Fruit fly (Drosophila melanogaster) whole organism, embryonic: ENCODE measurements around the gene ckd.

ENCODE experiments used
- Bgb ChIP-seq: fragments of 200-800 bp; sonication (Bioruptor generic); IDR thresholded peaks from 2 replicates; pipeline ENCODE4 v1.3.6; 2022; ENCODE audit warnings: missing biosample characterization, missing genetic modification characterization; ENCODE audit not compliant: partially characterized antibody
- CG1024 ChIP-seq: fragments of 200-800 bp; sonication (Bioruptor generic); IDR thresholded peaks from 2 replicates; pipeline ENCODE4 v1.3.6; 2022; ENCODE audit warnings: missing biosample characterization, missing genetic modification characterization
- CG12236 ChIP-seq: fragments of 200-800 bp; sonication (Bioruptor generic); optimal IDR thresholded peaks from 2 replicates; lab custom pipeline; 2016; ENCODE audit warnings: missing biosample characterization, missing genetic modification characterization
- CG12391 ChIP-seq: fragments of 200-800 bp; sonication (Bioruptor generic); optimal IDR thresholded peaks from 3 replicates; lab custom pipeline; 2018; ENCODE audit warnings: missing biosample characterization, mild to moderate bottlenecking, missing genetic modification characterization, moderate library complexity
- CG1529 ChIP-seq: fragments of 200-800 bp; sonication (Bioruptor generic); optimal IDR thresholded peaks from 3 replicates; lab custom pipeline; 2018; ENCODE audit warnings: missing biosample characterization, missing genetic modification characterization
- CG15514 ChIP-seq: fragments of 200-800 bp; sonication (Bioruptor generic); optimal IDR thresholded peaks from 3 replicates; lab custom pipeline; 2017; ENCODE audit warnings: missing biosample characterization, missing genetic modification characterization, mild to moderate bottlenecking, moderate library complexity, missing genetic modification reagents
- CG1792 ChIP-seq: fragments of 200-800 bp; sonication (Bioruptor generic); optimal IDR thresholded peaks from 2 replicates; lab custom pipeline; 2016; ENCODE audit warnings: missing biosample characterization, missing genetic modification characterization
- CG2120 ChIP-seq: fragments of 200-800 bp; sonication (Bioruptor generic); optimal IDR thresholded peaks from 3 replicates; lab custom pipeline; 2016; ENCODE audit warnings: missing biosample characterization, missing genetic modification characterization
- CG2678 ChIP-seq: fragments of 200-800 bp; sonication (Bioruptor generic); optimal IDR thresholded peaks from 3 replicates; lab custom pipeline; 2019; ENCODE audit warnings: missing biosample characterization, mild to moderate bottlenecking, missing genetic modification characterization, moderate library complexity
- CG2712 ChIP-seq: fragments of 200-800 bp; optimal IDR thresholded peaks from 3 replicates; lab custom pipeline; 2019; ENCODE audit warnings: missing biosample characterization, mild to moderate bottlenecking, missing genetic modification characterization, moderate library complexity
- CG30403 ChIP-seq: fragments of 200-800 bp; sonication (Bioruptor generic); optimal IDR thresholded peaks from 3 replicates; lab custom pipeline; 2016; ENCODE audit warnings: missing biosample characterization, missing genetic modification characterization
- CG31365 ChIP-seq: fragments of 200-800 bp; sonication (Bioruptor generic); optimal IDR thresholded peaks from 2 replicates; lab custom pipeline; 2018; ENCODE audit warnings: missing biosample characterization, mild to moderate bottlenecking, missing genetic modification characterization
- CG4282 ChIP-seq: fragments of 200-800 bp; sonication (Bioruptor generic); optimal IDR thresholded peaks from 2 replicates; lab custom pipeline; 2016; ENCODE audit warnings: missing biosample characterization, missing genetic modification characterization
- CG7839 ChIP-seq: fragments of 200-800 bp; sonication (Bioruptor generic); optimal IDR thresholded peaks from 3 replicates; lab custom pipeline; 2018; ENCODE audit warnings: missing biosample characterization, mild to moderate bottlenecking, missing genetic modification characterization, moderate library complexity
- CG8290 ChIP-seq, 3 experiments: fragments of 200-800 bp; sonication (Bioruptor generic); optimal IDR thresholded peaks; 2 replicates each; lab custom pipeline; 2016 to 2019; ENCODE audit warnings: missing biosample characterization in 3 of 3, missing genetic modification characterization in 3 of 3, mild to moderate bottlenecking in 2 of 3, moderate library complexity in 1 of 3
- CTCF ChIP-seq: fragments of 200-800 bp; sonication (Bioruptor generic); optimal IDR thresholded peaks from 2 replicates; lab custom pipeline; 2017; ENCODE audit warnings: missing biosample characterization, mild to moderate bottlenecking, missing genetic modification characterization, moderate library complexity
- CoRest ChIP-seq: fragments of 200-800 bp; sonication (Bioruptor generic); optimal IDR thresholded peaks from 3 replicates; lab custom pipeline; 2018; ENCODE audit warnings: missing biosample characterization, mild to moderate bottlenecking, missing genetic modification characterization, moderate library complexity
- Doc2 ChIP-seq: fragments of 200-800 bp; sonication (Bioruptor generic); IDR thresholded peaks from 2 replicates; pipeline ENCODE4 v1.3.6; 2022; ENCODE audit warnings: missing biosample characterization, missing genetic modification characterization
- Dref ChIP-seq: fragments of 200-800 bp; sonication (Bioruptor generic); IDR thresholded peaks from 2 replicates; pipeline ENCODE4 v1.3.6; 2022; ENCODE audit warnings: missing biosample characterization, missing genetic modification characterization
- E2f2 ChIP-seq: fragments of 200-800 bp; sonication (Bioruptor generic); IDR thresholded peaks from 2 replicates; pipeline ENCODE4 v1.3.6; 2022; ENCODE audit warnings: missing biosample characterization, missing genetic modification characterization
- Gsc ChIP-seq: fragments of 200-800 bp; sonication (Bioruptor generic); IDR thresholded peaks from 2 replicates; pipeline ENCODE4 v1.3.6; 2022; ENCODE audit warnings: missing biosample characterization, missing genetic modification characterization
- HLH54F ChIP-seq: fragments of 200-800 bp; sonication (Bioruptor generic); optimal IDR thresholded peaks from 3 replicates; lab custom pipeline; 2016; ENCODE audit warnings: missing biosample characterization, missing genetic modification characterization
- HmgZ ChIP-seq: fragments of 200-800 bp; sonication (Bioruptor generic); optimal IDR thresholded peaks from 2 replicates; lab custom pipeline; 2018; ENCODE audit warnings: missing biosample characterization, mild to moderate bottlenecking, missing genetic modification characterization
- Kr ChIP-seq: fragments of 200-800 bp; sonication (Bioruptor generic); optimal IDR thresholded peaks from 2 replicates; lab custom pipeline; 2017; ENCODE audit warnings: missing biosample characterization, mild to moderate bottlenecking, missing genetic modification characterization
- Myb ChIP-seq: fragments of 200-800 bp; sonication (Bioruptor generic); optimal IDR thresholded peaks from 2 replicates; lab custom pipeline; 2016; ENCODE audit warnings: missing biosample characterization, missing genetic modification characterization
- Sin3A ChIP-seq: fragments of >200 bp; optimal IDR thresholded peaks from 2 replicates; lab custom pipeline; 2018
- Usf ChIP-seq: fragments of 200-800 bp; sonication (Bioruptor generic); optimal IDR thresholded peaks from 2 replicates; lab custom pipeline; 2017; ENCODE audit warnings: missing genotype, missing biosample characterization, missing genetic modification characterization
- Xbp1 ChIP-seq: fragments of 200-800 bp; sonication (Bioruptor generic); optimal IDR thresholded peaks from 3 replicates; lab custom pipeline; 2016; ENCODE audit warnings: missing biosample characterization, mild to moderate bottlenecking, missing genetic modification characterization
- al ChIP-seq: fragments of 200-800 bp; sonication (Bioruptor generic); IDR thresholded peaks from 2 replicates; pipeline ENCODE4 v1.3.6; 2022; ENCODE audit warnings: missing biosample characterization, missing genetic modification characterization
- bsh ChIP-seq, 2 experiments: fragments of 200-800 bp; sonication (Bioruptor generic); optimal IDR thresholded peaks; 2 replicates each; lab custom pipeline; 2017 to 2018; ENCODE audit warnings: mild to moderate bottlenecking in 2 of 2, missing biosample characterization in 2 of 2, missing genetic modification characterization in 2 of 2, moderate library complexity in 1 of 2
- corto ChIP-seq: fragments of 200-800 bp; sonication (Bioruptor generic); optimal IDR thresholded peaks from 2 replicates; lab custom pipeline; 2016; ENCODE audit warnings: missing biosample characterization, mild to moderate bottlenecking, missing genetic modification characterization, moderate library complexity
- dmrt99B ChIP-seq: fragments of 200-800 bp; sonication (Bioruptor generic); optimal IDR thresholded peaks from 2 replicates; lab custom pipeline; 2018; ENCODE audit warnings: missing biosample characterization, mild to moderate bottlenecking, missing genetic modification characterization, moderate library complexity
- exex ChIP-seq: fragments of 200-800 bp; sonication (Bioruptor generic); optimal IDR thresholded peaks from 4 replicates; lab custom pipeline; 2018; ENCODE audit warnings: missing biosample characterization, mild to moderate bottlenecking, missing genetic modification characterization, moderate library complexity
- gem ChIP-seq: fragments of 200-800 bp; sonication (Bioruptor generic); optimal IDR thresholded peaks from 2 replicates; lab custom pipeline; 2019; ENCODE audit warnings: missing biosample characterization, mild to moderate bottlenecking, missing genetic modification characterization, moderate library complexity
- knrl ChIP-seq: fragments of 200-800 bp; sonication (Bioruptor generic); IDR thresholded peaks from 3 replicates; pipeline ENCODE4 v1.3.6; 2022; ENCODE audit warnings: missing biosample characterization, missing genetic modification characterization; ENCODE audit not compliant: partially characterized antibody
- nmo ChIP-seq: fragments of 200-800 bp; sonication (Bioruptor generic); optimal IDR thresholded peaks from 2 replicates; lab custom pipeline; 2018; ENCODE audit warnings: missing biosample characterization, mild to moderate bottlenecking, missing genetic modification characterization, moderate library complexity
- pan ChIP-seq, 4 experiments: fragments of >200 bp in 3 of 4; fragments of 200-800 bp in 1 of 4; sonication (Bioruptor generic) in 1 of 4; optimal IDR thresholded peaks in 3 of 4; IDR thresholded peaks in 1 of 4; 2 replicates each; pipeline versions ENCODE4 v1.3.6 to Lab custom; 2017 to 2022; ENCODE audit warnings: missing biosample characterization in 2 of 4, missing genetic modification characterization in 2 of 4, mixed read lengths in 1 of 4
- sens ChIP-seq: fragments of 200-800 bp; sonication (Bioruptor generic); peaks from one replicate; lab custom pipeline; 2016; ENCODE audit warnings: missing biosample characterization, missing genetic modification characterization
- slbo ChIP-seq: fragments of 200-800 bp; sonication (Bioruptor generic); IDR thresholded peaks from 2 replicates; pipeline ENCODE4 v1.3.6; 2022; ENCODE audit warnings: missing biosample characterization, missing genetic modification characterization
- so ChIP-seq: fragments of 200-800 bp; sonication (Bioruptor generic); IDR thresholded peaks from 3 replicates; pipeline ENCODE4 v1.3.6; 2022; ENCODE audit warnings: missing biosample characterization, missing genetic modification characterization
- sob ChIP-seq: fragments of 200-800 bp; sonication (Bioruptor generic); IDR thresholded peaks from 2 replicates; pipeline ENCODE4 v1.3.6; 2022; ENCODE audit warnings: missing biosample characterization, missing genetic modification characterization
- tio ChIP-seq: fragments of 200-800 bp; sonication (Bioruptor generic); optimal IDR thresholded peaks from 2 replicates; lab custom pipeline; 2017; ENCODE audit warnings: missing biosample characterization, missing genetic modification characterization, inconsistent platforms
- yki ChIP-seq: fragments of >200 bp; optimal IDR thresholded peaks from 3 replicates; lab custom pipeline; 2018

Gene ckd

DNA sequence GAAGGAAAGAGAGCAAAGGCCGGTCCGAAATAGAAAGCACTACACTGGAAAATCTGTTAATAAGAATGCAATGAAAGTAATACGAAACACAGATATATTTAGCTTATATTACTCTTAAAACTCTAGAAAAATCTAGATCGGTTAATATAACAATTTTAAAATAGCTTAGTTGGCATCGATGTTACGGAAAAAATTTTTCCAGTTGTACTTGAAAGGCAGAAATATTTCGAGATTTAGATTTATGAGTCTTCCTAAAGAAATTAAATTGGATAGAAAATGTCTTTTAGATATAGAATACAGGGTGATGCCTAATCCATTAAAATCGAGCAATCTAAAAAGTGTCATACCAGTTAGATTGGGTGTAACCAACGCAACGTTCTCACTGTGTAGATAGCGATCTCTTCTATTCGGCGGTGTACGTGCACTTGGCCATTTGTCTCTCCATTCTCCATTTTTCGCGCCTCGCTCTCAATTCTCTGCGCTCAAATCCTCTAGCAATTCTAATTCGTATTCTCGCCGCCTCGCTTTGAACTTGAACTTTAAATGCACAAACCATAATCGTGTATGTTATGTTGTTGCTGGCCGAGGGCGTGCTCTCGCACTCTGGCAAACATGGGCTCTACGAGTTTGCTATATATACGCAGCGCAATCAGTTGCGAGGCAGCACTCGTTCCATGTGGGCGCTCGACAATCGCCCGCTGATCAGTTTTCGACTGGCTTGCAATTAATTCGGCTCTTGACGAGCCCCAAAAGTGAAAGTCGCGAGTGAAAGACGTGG is 7.5 kb upstream of the ckd start (continued):
- TF ChIP-seq Kr (GFP tag; lab: Kevin White, UChicago) (peak; percentile 15), al (GFP tag; lab: Robert Waterston, UW) (peak; percentile 87), CG8290 (GFP tag; optimal IDR thresholded peaks at IDR 0.05; lab: Kevin White, UChicago) (peak; percentile 90), CG8290 (tag; optimal IDR thresholded peaks at IDR 0.05; lab: Kevin White, UChicago) (peak; percentile 68 to 78), CG1792 (peak; percentile 91), Sin3A (lab: Kevin White, UChicago) (no peak), so (GFP tag; lab: Robert Waterston, UW) (peak; percentile 67; the same call in 1 of the 3 replicates), CG2120 (peak; percentile 98), CG12236 (peak; percentile 94), CG1529 (peak; percentile 97), exex (peak; percentile 58), CG1024 (peak; percentile 67; the same call in 1 of the 2 replicates)

DNA sequence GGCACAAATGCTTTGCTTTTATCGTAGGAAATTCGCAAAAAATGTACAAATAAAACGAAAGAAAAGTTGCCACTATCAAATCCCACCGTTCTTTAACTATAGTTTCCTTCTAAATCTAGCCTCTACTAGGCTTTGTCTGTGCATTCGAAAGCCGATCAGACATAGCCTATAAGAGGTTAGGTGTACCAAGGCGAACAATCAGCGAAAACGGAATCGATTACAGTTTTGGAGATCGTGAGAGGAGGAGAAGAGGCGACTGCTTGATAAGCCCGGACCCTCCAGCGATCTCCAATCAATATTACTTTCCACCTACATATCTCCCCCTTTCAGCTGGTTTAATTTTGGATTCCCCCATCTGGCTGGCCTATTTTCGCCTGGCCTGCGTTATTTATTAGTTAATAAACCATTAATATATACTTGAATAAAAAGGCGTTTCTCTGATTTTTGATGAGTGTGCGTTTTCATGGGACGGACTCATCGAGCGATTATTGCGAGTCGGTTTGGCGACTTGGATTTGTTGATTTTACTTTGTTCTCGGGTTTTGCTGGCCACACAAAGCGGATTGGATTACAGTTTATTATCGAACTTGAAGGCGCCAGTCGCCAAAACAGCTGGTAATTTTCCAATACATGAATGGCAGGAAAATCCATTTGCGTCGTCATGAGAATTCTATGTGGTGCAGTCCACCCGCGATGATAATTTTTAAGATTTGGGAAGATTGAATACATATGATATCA is 6.6 kb upstream of the ckd start:
- TF ChIP-seq E2f2 (GFP tag; lab: Robert Waterston, UW) (no peak), corto (peak; percentile 37), exex (peak; percentile 7)
- TF ChIP-seq, all 482 proteins: peak for 2

DNA sequence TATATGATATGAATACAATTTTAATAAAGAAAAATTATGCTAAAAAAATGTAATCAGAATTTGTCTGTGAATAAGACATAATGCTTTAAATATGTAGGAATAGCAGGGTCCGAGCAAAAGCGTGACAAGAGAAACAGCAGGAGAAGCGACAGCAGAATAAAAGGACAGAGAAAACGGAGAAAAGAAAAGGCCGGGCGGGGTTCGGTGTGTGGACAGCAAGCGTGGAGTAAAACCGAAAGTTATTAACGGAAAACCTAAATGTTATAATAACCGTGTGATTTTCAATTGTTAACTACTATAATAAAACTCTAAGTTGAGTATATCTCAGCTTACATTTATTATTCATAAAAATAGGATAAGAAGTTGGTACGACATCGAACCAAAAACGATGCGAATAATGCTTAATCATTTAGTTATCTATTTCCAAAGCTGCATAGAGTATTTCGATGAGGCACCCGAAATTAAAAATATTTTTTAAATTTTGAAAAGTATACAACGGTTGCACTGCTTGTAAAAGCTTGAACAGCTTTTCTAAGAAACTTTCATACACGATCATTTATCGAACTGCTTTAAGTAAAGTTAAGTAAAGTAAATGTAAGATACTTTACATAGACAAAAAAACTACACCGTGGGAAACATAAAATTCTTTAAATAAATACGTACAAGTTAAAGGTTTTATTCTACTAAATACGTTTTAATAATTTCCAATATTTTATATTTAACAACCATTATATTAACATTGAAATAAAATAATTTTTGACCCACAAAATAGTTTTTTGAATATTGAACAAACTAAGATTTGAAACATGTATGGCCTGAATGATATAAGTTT is 5.8 kb upstream of the ckd start:
- TF ChIP-seq CG15514 = peak; percentile 23
- peak; percentile 94 for TF ChIP-seq Myb (GFP tag; lab: Kevin White, UChicago)
- TF ChIP-seq HmgZ (tag; lab: Kevin White, UChicago) = peak; percentile 50
- peak; percentile 64 for TF ChIP-seq corto
- TF ChIP-seq CG7839 (tag; lab: Kevin White, UChicago) = peak; percentile 17
- peak; percentile 41; the same call in 1 of the 2 replicates for TF ChIP-seq E2f2 (GFP tag; lab: Robert Waterston, UW)
- peak; percentile 3 for TF ChIP-seq nmo (GFP tag; lab: Kevin White, UChicago)
- peak; percentile 30; the same call in 1 of the 3 replicates for TF ChIP-seq knrl (GFP tag; lab: Robert Waterston, UW)
- no peak for TF ChIP-seq Xbp1 (GFP tag; lab: Kevin White, UChicago)
- TF ChIP-seq CoRest (tag; lab: Kevin White, UChicago) = peak; percentile 7
- TF ChIP-seq pan (optimal IDR thresholded peaks at IDR 0.05; lab: Kevin White, UChicago) = no peak
- peak in 1 of 2 experiments; percentile 21 for TF ChIP-seq pan (GFP tag; optimal IDR thresholded peaks at IDR 0.05 in 1 of 2, IDR thresholded peaks at IDR 0.05 in 1 of 2)
- peak; percentile 66 for TF ChIP-seq CTCF
- peak; percentile 86 for TF ChIP-seq CG31365
- no peak for TF ChIP-seq sob
- peak; percentile 1 for TF ChIP-seq CG30403
- peak; percentile 45 for TF ChIP-seq sens (GFP tag; lab: Kevin White, UChicago)
- TF ChIP-seq gem = peak; percentile 44
- TF ChIP-seq Dref (GFP tag; lab: Robert Waterston, UW) = peak; percentile 49
- TF ChIP-seq Doc2 (GFP tag; lab: Robert Waterston, UW) = no peak
- TF ChIP-seq CG4282 (GFP tag; lab: Kevin White, UChicago) = no peak
- TF ChIP-seq Gsc = no peak
- TF ChIP-seq CG2712 (tag; lab: Kevin White, UChicago) = peak; percentile 22
- TF ChIP-seq bsh (GFP tag; optimal IDR thresholded peaks at IDR 0.05; lab: Kevin White, UChicago) = peak in 1 of 2 experiments; percentile 2
- TF ChIP-seq slbo (GFP tag; lab: Robert Waterston, UW) = peak; percentile 56; the same call in 1 of the 2 replicates
- no peak for TF ChIP-seq CG2678 (tag; lab: Kevin White, UChicago)
- TF ChIP-seq Usf (GFP tag; lab: Kevin White, UChicago) = no peak
- peak; percentile 0 for TF ChIP-seq dmrt99B (tag; lab: Kevin White, UChicago)
- TF ChIP-seq Bgb (GFP tag; lab: Robert Waterston, UW) = 0 out of 2 replicates have a peak, but pooled peaks have one; percentile 47
- no peak for TF ChIP-seq yki (lab: Kevin White, UChicago)
- no peak for TF ChIP-seq HLH54F (GFP tag; lab: Kevin White, UChicago)
- peak; percentile 27 for TF ChIP-seq CG12391 (tag; lab: Kevin White, UChicago)
- no peak for TF ChIP-seq tio
